Fruit fly (Drosophila melanogaster) whole organism, embryonic: Measurements from ENCODE around the gene Ankle2.

ENCODE experiments used
- Abd-B ChIP-seq: fragments of 200-800 bp; sonication (Bioruptor generic); optimal IDR thresholded peaks from 2 replicates; lab custom pipeline; 2018; ENCODE audit warnings: missing biosample characterization, mild to moderate bottlenecking, missing genetic modification characterization, moderate library complexity
- Atf-2 ChIP-seq: fragments of 200-800 bp; sonication (Bioruptor generic); optimal IDR thresholded peaks from 2 replicates; lab custom pipeline; 2016; ENCODE audit warnings: missing biosample characterization, missing genetic modification characterization
- CG10366 ChIP-seq: fragments of 200-800 bp; sonication (Bioruptor generic); IDR thresholded peaks from 2 replicates; pipeline ENCODE4 v1.3.6; 2022; ENCODE audit warnings: missing biosample characterization, missing genetic modification characterization
- CG10654 ChIP-seq: fragments of 200-800 bp; sonication (Bioruptor generic); optimal IDR thresholded peaks from 2 replicates; lab custom pipeline; 2016; ENCODE audit warnings: missing biosample characterization, missing genetic modification characterization
- CG11093 ChIP-seq: fragments of 200-800 bp; sonication (Bioruptor generic); IDR thresholded peaks from 3 replicates; pipeline ENCODE4 v1.3.6; 2022; ENCODE audit warnings: missing biosample characterization, missing genetic modification characterization
- CG11696 ChIP-seq: fragments of 200-800 bp; sonication (Bioruptor generic); IDR thresholded peaks from 2 replicates; pipeline ENCODE4 v1.3.6; 2022; ENCODE audit warnings: missing biosample characterization, missing genetic modification characterization
- CG12769 ChIP-seq: fragments of 200-800 bp; sonication (Bioruptor generic); optimal IDR thresholded peaks from 2 replicates; lab custom pipeline; 2019; ENCODE audit warnings: missing biosample characterization, mild to moderate bottlenecking, missing genetic modification characterization, moderate library complexity
- CG13287 ChIP-seq: fragments of 200-800 bp; sonication (Bioruptor generic); IDR thresholded peaks from 2 replicates; pipeline ENCODE4 v1.3.6; 2022; ENCODE audit warnings: missing biosample characterization, missing genetic modification characterization; ENCODE audit not compliant: partially characterized antibody
- CG13894 ChIP-seq: fragments of 200-800 bp; sonication (Bioruptor generic); optimal IDR thresholded peaks from 3 replicates; lab custom pipeline; 2018; ENCODE audit warnings: missing biosample characterization, mild to moderate bottlenecking, missing genetic modification characterization, moderate library complexity
- CG1529 ChIP-seq: fragments of 200-800 bp; sonication (Bioruptor generic); optimal IDR thresholded peaks from 3 replicates; lab custom pipeline; 2018; ENCODE audit warnings: missing biosample characterization, missing genetic modification characterization
- CG2712 ChIP-seq: fragments of 200-800 bp; optimal IDR thresholded peaks from 3 replicates; lab custom pipeline; 2019; ENCODE audit warnings: missing biosample characterization, mild to moderate bottlenecking, missing genetic modification characterization, moderate library complexity
- CG3163 ChIP-seq: fragments of 200-800 bp; sonication (Bioruptor generic); optimal IDR thresholded peaks from 3 replicates; lab custom pipeline; 2016; ENCODE audit warnings: missing biosample characterization, missing genetic modification characterization
- CG32767 ChIP-seq: fragments of 200-800 bp; sonication (Bioruptor generic); IDR thresholded peaks from 2 replicates; pipeline ENCODE4 v1.3.6; 2022; ENCODE audit warnings: missing biosample characterization, missing genetic modification characterization
- CG3995 ChIP-seq: fragments of 200-800 bp; sonication (Bioruptor generic); optimal IDR thresholded peaks from 3 replicates; lab custom pipeline; 2016; ENCODE audit warnings: missing biosample characterization, missing genetic modification characterization
- CG4282 ChIP-seq: fragments of 200-800 bp; sonication (Bioruptor generic); optimal IDR thresholded peaks from 2 replicates; lab custom pipeline; 2016; ENCODE audit warnings: missing biosample characterization, missing genetic modification characterization
- CG4360 ChIP-seq: fragments of 200-800 bp; sonication (Bioruptor generic); IDR thresholded peaks from 2 replicates; pipeline ENCODE4 v1.3.6; 2022; ENCODE audit warnings: missing biosample characterization, missing genetic modification characterization
- CG6654 ChIP-seq: fragments of 200-800 bp; sonication (Bioruptor generic); optimal IDR thresholded peaks from 2 replicates; lab custom pipeline; 2017; ENCODE audit warnings: missing biosample characterization, mild to moderate bottlenecking, missing genetic modification characterization
- CG7357 ChIP-seq: fragments of 200-800 bp; sonication (Bioruptor generic); IDR thresholded peaks from 3 replicates; pipeline ENCODE4 v1.3.6; 2022; ENCODE audit warnings: missing biosample characterization, missing genetic modification characterization
- CG8944 ChIP-seq: fragments of 200-800 bp; sonication (Bioruptor generic); optimal IDR thresholded peaks from 3 replicates; lab custom pipeline; 2016; ENCODE audit warnings: missing biosample characterization, missing genetic modification characterization
- D19B ChIP-seq: fragments of 200-800 bp; sonication (Bioruptor generic); optimal IDR thresholded peaks from 2 replicates; lab custom pipeline; 2017; ENCODE audit warnings: missing biosample characterization, mild to moderate bottlenecking, missing genetic modification characterization
- Dbx ChIP-seq: fragments of 200-800 bp; sonication (Bioruptor generic); IDR thresholded peaks from 3 replicates; pipeline ENCODE4 v1.3.6; 2022; ENCODE audit warnings: missing biosample characterization, missing genetic modification characterization
- Gsc ChIP-seq: fragments of 200-800 bp; sonication (Bioruptor generic); IDR thresholded peaks from 2 replicates; pipeline ENCODE4 v1.3.6; 2022; ENCODE audit warnings: missing biosample characterization, missing genetic modification characterization
- Gug ChIP-seq: fragments of 200-800 bp; sonication (Bioruptor generic); IDR thresholded peaks from 4 replicates; pipeline ENCODE4 v1.3.6; 2022; ENCODE audit warnings: missing biosample characterization, missing genetic modification characterization
- Hand ChIP-seq: fragments of 200-800 bp; sonication (Bioruptor generic); optimal IDR thresholded peaks from 2 replicates; lab custom pipeline; 2017; ENCODE audit warnings: mild to moderate bottlenecking, missing biosample characterization, missing genetic modification reagents, missing genetic modification characterization
- HmgD ChIP-seq: fragments of 200-800 bp; sonication (Bioruptor generic); optimal IDR thresholded peaks from 3 replicates; lab custom pipeline; 2016; ENCODE audit warnings: missing biosample characterization, missing genetic modification characterization
- Hr3 ChIP-seq: fragments of 200-800 bp; sonication (Bioruptor generic); optimal IDR thresholded peaks from 3 replicates; lab custom pipeline; 2016; ENCODE audit warnings: missing biosample characterization, missing genetic modification characterization
- Nf-YA ChIP-seq: fragments of 200-800 bp; sonication (Bioruptor generic); IDR thresholded peaks from 2 replicates; pipeline ENCODE4 v1.3.6; 2022; ENCODE audit warnings: missing biosample characterization, missing genetic modification characterization
- Nf-YB ChIP-seq: fragments of 200-800 bp; sonication (Bioruptor generic); optimal IDR thresholded peaks from 3 replicates; lab custom pipeline; 2019; ENCODE audit warnings: missing biosample characterization, mild to moderate bottlenecking, missing genetic modification characterization, moderate library complexity
- Nf-YC ChIP-seq: fragments of 200-800 bp; optimal IDR thresholded peaks from 3 replicates; lab custom pipeline; 2019; ENCODE audit warnings: missing biosample characterization, mild to moderate bottlenecking, missing genetic modification characterization, moderate library complexity
- NfI ChIP-seq: fragments of 200-800 bp; sonication (Bioruptor generic); optimal IDR thresholded peaks from 3 replicates; lab custom pipeline; 2018; ENCODE audit warnings: missing biosample characterization, mild to moderate bottlenecking, missing genetic modification characterization, moderate library complexity
- Opbp ChIP-seq: fragments of 200-800 bp; sonication (Bioruptor generic); IDR thresholded peaks from 3 replicates; pipeline ENCODE4 v1.3.6; 2022; ENCODE audit warnings: missing biosample characterization, missing genetic modification characterization; ENCODE audit not compliant: partially characterized antibody
- amos ChIP-seq: fragments of 200-800 bp; sonication (Bioruptor generic); IDR thresholded peaks from 2 replicates; pipeline ENCODE4 v1.3.6; 2022; ENCODE audit warnings: missing biosample characterization, missing genetic modification characterization; ENCODE audit not compliant: partially characterized antibody
- bsh ChIP-seq, 2 experiments: fragments of 200-800 bp; sonication (Bioruptor generic); optimal IDR thresholded peaks; 2 replicates each; lab custom pipeline; 2017 to 2018; ENCODE audit warnings: mild to moderate bottlenecking in 2 of 2, missing biosample characterization in 2 of 2, missing genetic modification characterization in 2 of 2, moderate library complexity in 1 of 2
- cg ChIP-seq: fragments of 200-800 bp; sonication (Bioruptor generic); optimal IDR thresholded peaks from 3 replicates; lab custom pipeline; 2019; ENCODE audit warnings: missing biosample characterization, mild to moderate bottlenecking, missing genetic modification characterization, moderate library complexity
- chn ChIP-seq: fragments of 200-800 bp; sonication (Bioruptor generic); optimal IDR thresholded peaks from 2 replicates; lab custom pipeline; 2016; ENCODE audit warnings: missing biosample characterization, missing genetic modification characterization
- eve ChIP-seq, 2 experiments: fragments of >200 bp; optimal IDR thresholded peaks; 2 replicates each; lab custom pipeline; 2017; ENCODE audit warnings: missing biosample characterization in 2 of 2, missing genetic modification characterization in 2 of 2
- exex ChIP-seq: fragments of 200-800 bp; sonication (Bioruptor generic); optimal IDR thresholded peaks from 4 replicates; lab custom pipeline; 2018; ENCODE audit warnings: missing biosample characterization, mild to moderate bottlenecking, missing genetic modification characterization, moderate library complexity
- gcm ChIP-seq: fragments of 200-800 bp; sonication (Bioruptor generic); optimal IDR thresholded peaks from 2 replicates; lab custom pipeline; 2019; ENCODE audit warnings: missing biosample characterization, mild to moderate bottlenecking, missing genetic modification characterization, moderate library complexity
- gem ChIP-seq: fragments of 200-800 bp; sonication (Bioruptor generic); optimal IDR thresholded peaks from 2 replicates; lab custom pipeline; 2019; ENCODE audit warnings: missing biosample characterization, mild to moderate bottlenecking, missing genetic modification characterization, moderate library complexity
- grau ChIP-seq: fragments of 200-800 bp; optimal IDR thresholded peaks from 3 replicates; lab custom pipeline; 2019; ENCODE audit warnings: missing biosample characterization, mild to moderate bottlenecking, missing genetic modification characterization, moderate library complexity
- klu ChIP-seq: fragments of 200-800 bp; sonication (Bioruptor generic); IDR thresholded peaks from 2 replicates; pipeline ENCODE4 v1.3.6; 2022; ENCODE audit warnings: missing biosample characterization, missing genetic modification characterization
- nom ChIP-seq: fragments of 200-800 bp; sonication (Bioruptor generic); optimal IDR thresholded peaks from 2 replicates; lab custom pipeline; 2017; ENCODE audit warnings: missing biosample characterization, missing genetic modification characterization, mild to moderate bottlenecking, moderate library complexity, missing genetic modification reagents
- onecut ChIP-seq: fragments of 200-800 bp; sonication (Bioruptor generic); IDR thresholded peaks from 2 replicates; pipeline ENCODE4 v1.3.6; 2022; ENCODE audit warnings: missing biosample characterization, missing genetic modification characterization
- org-1 ChIP-seq: fragments of 200-800 bp; sonication (Bioruptor generic); optimal IDR thresholded peaks from 2 replicates; lab custom pipeline; 2017; ENCODE audit warnings: missing biosample characterization, missing genetic modification characterization
- repo ChIP-seq: fragments of 200-800 bp; sonication (Bioruptor generic); optimal IDR thresholded peaks from 2 replicates; lab custom pipeline; 2016; ENCODE audit warnings: missing biosample characterization, missing genetic modification characterization
- row ChIP-seq: fragments of 200-800 bp; sonication (Bioruptor generic); IDR thresholded peaks from 3 replicates; pipeline ENCODE4 v1.3.6; 2022; ENCODE audit warnings: missing biosample characterization, missing genetic modification characterization
- slp2 ChIP-seq: fragments of 200-800 bp; sonication (Bioruptor generic); optimal IDR thresholded peaks from 2 replicates; lab custom pipeline; 2016; ENCODE audit warnings: missing biosample characterization, missing genetic modification characterization
- ssp ChIP-seq: fragments of 200-800 bp; sonication (Bioruptor generic); IDR thresholded peaks from 2 replicates; pipeline ENCODE4 v1.3.6; 2022; ENCODE audit warnings: missing biosample characterization, missing genetic modification characterization
- tio ChIP-seq: fragments of 200-800 bp; sonication (Bioruptor generic); optimal IDR thresholded peaks from 2 replicates; lab custom pipeline; 2017; ENCODE audit warnings: missing biosample characterization, missing genetic modification characterization, inconsistent platforms
- tx ChIP-seq: fragments of 200-800 bp; sonication (Bioruptor generic); optimal IDR thresholded peaks from 2 replicates; lab custom pipeline; 2016; ENCODE audit warnings: missing biosample characterization, missing genetic modification characterization

Gene Ankle2

dm6 chrX:17578124-17578523 is 905 bp downstream of the Ankle2 start (continued):
- TF ChIP-seq CG3995 (GFP tag; lab: Kevin White, UChicago), result no peak
- TF ChIP-seq CG3163, result peak; percentile 6
- TF ChIP-seq NfI (GFP tag; lab: Kevin White, UChicago), result peak; percentile 17
- TF ChIP-seq klu (GFP tag; lab: Robert Waterston, UW), result no peak
- peak; percentile 6 for TF ChIP-seq slp2 (GFP tag; lab: Kevin White, UChicago)
- peak; percentile 49; the same call in 2 of the 4 replicates for TF ChIP-seq Gug (GFP tag; lab: Robert Waterston, UW)
- peak; percentile 23 for TF ChIP-seq grau
- TF ChIP-seq, all 482 proteins: peak for 94

DNA sequence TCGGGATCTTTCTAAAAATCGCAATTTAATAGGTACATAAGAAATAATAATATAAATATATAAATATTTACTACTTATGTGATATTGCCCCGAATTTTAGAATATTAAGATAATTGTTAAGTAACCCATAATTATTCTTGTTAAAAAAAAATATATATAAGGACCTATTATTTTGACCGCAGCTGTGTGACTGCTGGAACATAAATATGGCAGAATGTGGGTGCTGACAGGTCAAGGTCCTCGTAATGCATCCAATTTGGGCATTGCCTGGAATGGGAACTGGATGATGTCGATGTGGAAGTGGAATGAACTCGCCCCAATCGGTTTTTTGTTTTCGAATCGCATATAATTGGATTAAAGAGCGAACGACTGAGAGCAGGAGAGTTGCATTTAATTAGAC is 1.7 kb downstream of the Ankle2 start:
- TF ChIP-seq D19B (GFP tag; lab: Kevin White, UChicago) (no peak), CG2712 (tag; lab: Kevin White, UChicago) (peak; percentile 8), gem (tag; lab: Kevin White, UChicago) (peak; percentile 6), amos (no peak), CG11696 (GFP tag; lab: Robert Waterston, UW) (peak; percentile 57), CG6654 (no peak), CG12769 (no peak), nom (GFP tag; lab: Kevin White, UChicago) (no peak), tio (no peak), Dbx (GFP tag; lab: Robert Waterston, UW) (no peak), Hr3 (GFP tag; lab: Kevin White, UChicago) (no peak), CG13894 (tag; lab: Kevin White, UChicago) (no peak)

- no peak for TF ChIP-seq Opbp (GFP tag; lab: Robert Waterston, UW)
- no peak for TF ChIP-seq HmgD (GFP tag; lab: Kevin White, UChicago)
- TF ChIP-seq CG10654 (GFP tag; lab: Kevin White, UChicago), result no peak
- TF ChIP-seq chn, result no peak
- TF ChIP-seq repo (GFP tag; lab: Kevin White, UChicago), result no peak
- peak; percentile 60 for TF ChIP-seq Nf-YB (GFP tag; lab: Kevin White, UChicago)
- TF ChIP-seq exex (tag; lab: Kevin White, UChicago), result peak; percentile 80
- TF ChIP-seq Hand, result no peak
- TF ChIP-seq bsh (GFP tag; optimal IDR thresholded peaks at IDR 0.05; lab: Kevin White, UChicago), result no peak
- TF ChIP-seq CG4360, result no peak
- peak; percentile 21; the same call in 1 of the 3 replicates for TF ChIP-seq row (GFP tag; lab: Robert Waterston, UW)
- TF ChIP-seq cg (GFP tag; lab: Kevin White, UChicago), result no peak
- TF ChIP-seq gcm (GFP tag; lab: Kevin White, UChicago), result no peak
- TF ChIP-seq Nf-YC, result peak; percentile 49
- no peak for TF ChIP-seq CG1529 (GFP tag; lab: Kevin White, UChicago)
- no peak for TF ChIP-seq Nf-YA (GFP tag; lab: Robert Waterston, UW)
- no peak for TF ChIP-seq CG7357 (GFP tag; lab: Robert Waterston, UW)
- TF ChIP-seq CG8944 (GFP tag; lab: Kevin White, UChicago), result no peak
- TF ChIP-seq eve (GFP tag; optimal IDR thresholded peaks at IDR 0.05; lab: Kevin White, UChicago), result no peak
- no peak for TF ChIP-seq Atf-2
- TF ChIP-seq onecut (GFP tag; lab: Robert Waterston, UW), result no peak
- TF ChIP-seq CG11093 (GFP tag; lab: Robert Waterston, UW), result no peak
- TF ChIP-seq tx (GFP tag; lab: Kevin White, UChicago), result no peak
- no peak for TF ChIP-seq Abd-B (GFP tag; lab: Kevin White, UChicago)
- no peak for TF ChIP-seq Gsc (GFP tag; lab: Robert Waterston, UW)
- TF ChIP-seq CG32767 (GFP tag; lab: Robert Waterston, UW), result no peak
- no peak for TF ChIP-seq CG4282 (GFP tag; lab: Kevin White, UChicago)
- no peak for TF ChIP-seq org-1
- no peak for TF ChIP-seq ssp (GFP tag; lab: Robert Waterston, UW)
- TF ChIP-seq CG13287 (GFP tag; lab: Robert Waterston, UW), result no peak
- TF ChIP-seq CG10366 (GFP tag; lab: Robert Waterston, UW), result no peak
Observed at dm6 chrX:17576606-17577005, 2.4 kb downstream of the Ankle2 start.
